Worm (Caenorhabditis elegans): ENCODE results near the gene srd-64.

The srd-64 gene

DNA sequence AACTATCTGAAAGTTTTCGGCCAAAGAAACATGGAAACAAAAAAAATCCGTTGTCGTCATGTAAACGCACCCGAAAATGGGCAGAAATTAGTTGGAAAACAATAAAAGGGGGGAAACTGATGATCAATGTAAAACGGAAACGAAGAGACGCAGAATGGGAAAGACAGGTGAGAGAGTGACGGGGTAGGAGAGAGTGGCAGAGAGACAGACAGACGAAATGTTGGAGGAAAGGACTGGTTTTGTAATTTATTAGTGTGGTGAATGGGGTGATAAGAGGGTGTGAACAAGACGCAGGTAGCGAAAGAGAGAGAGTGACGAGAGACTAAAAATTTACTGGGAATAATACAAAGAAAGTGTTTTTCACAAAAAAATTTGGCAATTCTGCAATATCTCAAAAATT lies 13.9 kb downstream of the srd-64 start:
- TF ChIP-seq unc-55 (GFP tag; optimal IDR thresholded peaks at IDR 0.05) (peak; percentile 65), egl-27 (tag; optimal IDR thresholded peaks at IDR 0.05) (peak; percentile 85), C34F6.9 (tag; optimal IDR thresholded peaks at IDR 0.05) (peak; percentile 74), fos-1 (tag; optimal IDR thresholded peaks at IDR 0.05) (peak; percentile 96), unc-62 (GFP tag; optimal IDR thresholded peaks at IDR 0.05) (no peak), lsy-2 (tag; optimal IDR thresholded peaks at IDR 0.05) (peak; percentile 16 to 74), sem-4 (tag; optimal IDR thresholded peaks at IDR 0.05) (peak; percentile 82), lin-13 (GFP tag; optimal IDR thresholded peaks at IDR 0.05) (peak; percentile 64), nhr-25 (tag; optimal IDR thresholded peaks at IDR 0.05) (peak; percentile 91), nhr-129 (tag; optimal IDR thresholded peaks at IDR 0.05) (peak; percentile 76), nhr-6 (tag; optimal IDR thresholded peaks at IDR 0.05) (peak; percentile 82), dmd-4 (tag; optimal IDR thresholded peaks at IDR 0.05) (no peak), ztf-11 (tag; optimal IDR thresholded peaks at IDR 0.05) (no peak), mab-5 (tag; optimal IDR thresholded peaks at IDR 0.05) (peak; percentile 74), ZK546.5 (tag; optimal IDR thresholded peaks at IDR 0.05) (no peak), Y55F3AM.14 (GFP tag; optimal IDR thresholded peaks at IDR 0.05) (peak; percentile 2), ceh-16 (tag; optimal IDR thresholded peaks at IDR 0.05) (no peak), blmp-1 (tag; optimal IDR thresholded peaks at IDR 0.05; ENCODE audit: insufficient read depth) (peak; percentile 40), ztf-1 (GFP tag; conservative IDR thresholded peaks at IDR 0.05) (no peak), gmeb-1 (tag; optimal IDR thresholded peaks at IDR 0.05) (peak; percentile 89), unc-39 (tag; optimal IDR thresholded peaks at IDR 0.05) (no peak), snpc-4 (tag; optimal IDR thresholded peaks at IDR 0.05) (no peak), nhr-21 (tag; optimal IDR thresholded peaks at IDR 0.05) (peak; percentile 88), F13H6.1 (tag; optimal IDR thresholded peaks at IDR 0.05) (peak; percentile 84), sma-9 (GFP tag; optimal IDR thresholded peaks at IDR 0.05) (peak; percentile 93), sma-9 (tag; optimal IDR thresholded peaks at IDR 0.05) (no peak), crh-2 (tag; optimal IDR thresholded peaks at IDR 0.05) (peak; percentile 88), sma-3 (GFP tag; optimal IDR thresholded peaks at IDR 0.05) (peak; percentile 93), nhr-237 (tag; optimal IDR thresholded peaks at IDR 0.05) (no peak), R02D3.7 (tag; optimal IDR thresholded peaks at IDR 0.05) (no peak)

DNA sequence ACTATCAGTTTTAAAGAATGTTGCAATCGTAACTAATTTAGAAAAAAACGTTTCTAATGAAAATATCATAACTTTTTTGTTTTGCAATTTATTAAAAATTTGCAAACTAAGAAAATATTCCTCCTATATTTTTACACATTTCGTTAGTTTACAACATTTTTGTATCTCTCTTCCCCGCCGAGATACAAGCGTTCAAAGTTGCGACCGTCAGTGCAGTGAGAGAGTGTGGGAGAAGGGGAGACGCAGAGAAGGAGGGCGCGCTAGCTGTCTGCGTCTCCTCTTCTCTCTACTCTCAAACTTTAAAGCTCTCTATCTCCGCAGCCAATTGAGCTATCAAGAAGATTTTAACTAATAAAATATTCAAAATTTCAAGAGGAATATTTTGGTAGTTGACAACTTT lies 14.5 kb downstream of the srd-64 start:
- TF ChIP-seq ztf-4 (tag; optimal IDR thresholded peaks at IDR 0.05) (no peak), gmeb-1 (tag; optimal IDR thresholded peaks at IDR 0.05) (no peak), ztf-11 (tag; optimal IDR thresholded peaks at IDR 0.05) (no peak), elt-1 (tag; optimal IDR thresholded peaks at IDR 0.05) (no peak), skn-1 (tag; optimal IDR thresholded peaks at IDR 0.05) (no peak), aly-2 (tag; optimal IDR thresholded peaks at IDR 0.05) (no peak), nhr-6 (tag; optimal IDR thresholded peaks at IDR 0.05) (no peak), ZK546.5 (tag; optimal IDR thresholded peaks at IDR 0.05) (no peak), unc-55 (GFP tag; optimal IDR thresholded peaks at IDR 0.05) (no peak), nhr-21 (tag; optimal IDR thresholded peaks at IDR 0.05) (no peak), snpc-4 (tag; optimal IDR thresholded peaks at IDR 0.05) (no peak), sem-4 (tag; optimal IDR thresholded peaks at IDR 0.05) (no peak), sma-3 (GFP tag; optimal IDR thresholded peaks at IDR 0.05) (no peak), elt-3 (tag; optimal IDR thresholded peaks at IDR 0.05) (no peak), egl-27 (tag; optimal IDR thresholded peaks at IDR 0.05) (no peak), mab-5 (tag; optimal IDR thresholded peaks at IDR 0.05) (no peak), lin-11 (tag; optimal IDR thresholded peaks at IDR 0.05) (no peak), mdl-1 (tag; optimal IDR thresholded peaks at IDR 0.05) (no peak)

ce11 chrIII:1678671-1679070 lies 16.2 kb downstream of the srd-64 start:
- TF ChIP-seq F13H6.1 (tag; optimal IDR thresholded peaks at IDR 0.05) = peak; percentile 9
- no peak for TF ChIP-seq nhr-21 (tag; optimal IDR thresholded peaks at IDR 0.05)
- TF ChIP-seq ceh-82 (tag; optimal IDR thresholded peaks at IDR 0.05) = no peak

- TF ChIP-seq nhr-12 (tag; optimal IDR thresholded peaks at IDR 0.05) = no peak
- TF ChIP-seq nhr-237 (tag; optimal IDR thresholded peaks at IDR 0.05) = no peak
- no peak for TF ChIP-seq C34F6.9 (tag; optimal IDR thresholded peaks at IDR 0.05)
Observed at ce11 chrIII:1676588-1676987, 18.3 kb downstream of the srd-64 start, which contains the start of gene Y22D7AR.6. Gene Y22D7AR.6 (minus strand): TSS chrIII:1676721.
